Fruit fly (Drosophila melanogaster) whole organism, embryonic: ENCODE results near the gene Cralbp.

Experiments used
- ATbp ChIP-seq: fragments of 200-800 bp; sonication (Bioruptor generic); optimal IDR thresholded peaks from 2 replicates; lab custom pipeline; 2017; ENCODE audit warnings: missing biosample characterization, mild to moderate bottlenecking, missing genetic modification characterization, missing genetic modification reagents
- B-H1 ChIP-seq: fragments of 200-800 bp; sonication (Bioruptor generic); IDR thresholded peaks from 3 replicates; pipeline ENCODE4 v1.3.6; 2022; ENCODE audit warnings: missing biosample characterization, missing genetic modification characterization
- B-H2 ChIP-seq: fragments of 200-800 bp; sonication (Bioruptor generic); optimal IDR thresholded peaks from 2 replicates; lab custom pipeline; 2018; ENCODE audit warnings: missing biosample characterization, mild to moderate bottlenecking, missing genetic modification characterization
- Bdp1 ChIP-seq: fragments of 200-800 bp; sonication (Bioruptor generic); optimal IDR thresholded peaks from 3 replicates; lab custom pipeline; 2016; ENCODE audit warnings: missing biosample characterization, missing genetic modification characterization
- CG10147 ChIP-seq: fragments of 200-800 bp; sonication (Bioruptor generic); optimal IDR thresholded peaks from 2 replicates; lab custom pipeline; 2019; ENCODE audit warnings: missing biosample characterization, mild to moderate bottlenecking, missing genetic modification characterization, moderate library complexity
- CG11398 ChIP-seq: fragments of 200-800 bp; sonication (Bioruptor generic); optimal IDR thresholded peaks from 2 replicates; lab custom pipeline; 2016; ENCODE audit warnings: missing biosample characterization, missing genetic modification characterization
- CG11504 ChIP-seq: fragments of 200-800 bp; sonication (Bioruptor generic); optimal IDR thresholded peaks from 3 replicates; lab custom pipeline; 2019; ENCODE audit warnings: missing biosample characterization, mild to moderate bottlenecking, missing genetic modification characterization, moderate library complexity
- CG11723 ChIP-seq: fragments of 200-800 bp; sonication (Bioruptor generic); optimal IDR thresholded peaks from 2 replicates; lab custom pipeline; 2017; ENCODE audit warnings: missing biosample characterization, mild to moderate bottlenecking, missing genetic modification characterization
- CG12104 ChIP-seq: fragments of 200-800 bp; sonication (Bioruptor generic); optimal IDR thresholded peaks from 3 replicates; lab custom pipeline; 2016; ENCODE audit warnings: missing biosample characterization, missing genetic modification characterization
- CG12219 ChIP-seq: fragments of 200-800 bp; sonication (Bioruptor generic); optimal IDR thresholded peaks from 3 replicates; lab custom pipeline; 2018; ENCODE audit warnings: missing biosample characterization, mild to moderate bottlenecking, missing genetic modification characterization
- CG13287 ChIP-seq: fragments of 200-800 bp; sonication (Bioruptor generic); IDR thresholded peaks from 2 replicates; pipeline ENCODE4 v1.3.6; 2022; ENCODE audit warnings: missing biosample characterization, missing genetic modification characterization; ENCODE audit not compliant: partially characterized antibody
- CG14667 ChIP-seq: fragments of 200-800 bp; sonication (Bioruptor generic); IDR thresholded peaks from 2 replicates; pipeline ENCODE4 v1.3.6; 2022; ENCODE audit warnings: missing biosample characterization, missing genetic modification characterization
- CG15269 ChIP-seq: fragments of 200-800 bp; sonication (Bioruptor generic); optimal IDR thresholded peaks from 2 replicates; lab custom pipeline; 2018; ENCODE audit warnings: missing biosample characterization, mild to moderate bottlenecking, missing genetic modification characterization, moderate library complexity
- CG31441 ChIP-seq: fragments of 200-800 bp; sonication (Bioruptor generic); IDR thresholded peaks from 2 replicates; pipeline ENCODE4 v1.3.6; 2022; ENCODE audit warnings: missing biosample characterization, missing genetic modification characterization
- CG32772 ChIP-seq: fragments of 200-800 bp; sonication (Bioruptor generic); IDR thresholded peaks from 2 replicates; pipeline ENCODE4 v1.3.6; 2022; ENCODE audit warnings: missing biosample characterization, missing genetic modification characterization
- CG33213 ChIP-seq: fragments of 200-800 bp; sonication (Bioruptor generic); optimal IDR thresholded peaks from 3 replicates; lab custom pipeline; 2016; ENCODE audit warnings: missing biosample characterization, missing genetic modification characterization
- CG4282 ChIP-seq: fragments of 200-800 bp; sonication (Bioruptor generic); optimal IDR thresholded peaks from 2 replicates; lab custom pipeline; 2016; ENCODE audit warnings: missing biosample characterization, missing genetic modification characterization
- CG4820 ChIP-seq: fragments of 200-800 bp; sonication (Bioruptor generic); optimal IDR thresholded peaks from 3 replicates; lab custom pipeline; 2016; ENCODE audit warnings: missing biosample characterization, missing genetic modification characterization
- CG9437 ChIP-seq: fragments of 200-800 bp; sonication (Bioruptor generic); optimal IDR thresholded peaks from 2 replicates; lab custom pipeline; 2018; ENCODE audit warnings: missing biosample characterization, mild to moderate bottlenecking, missing genetic modification characterization
- E2f2 ChIP-seq: fragments of 200-800 bp; sonication (Bioruptor generic); IDR thresholded peaks from 2 replicates; pipeline ENCODE4 v1.3.6; 2022; ENCODE audit warnings: missing biosample characterization, missing genetic modification characterization
- Fer2 ChIP-seq: fragments of 200-800 bp; sonication (Bioruptor generic); optimal IDR thresholded peaks from 2 replicates; lab custom pipeline; 2018; ENCODE audit warnings: missing biosample characterization, mild to moderate bottlenecking, missing genetic modification characterization, moderate library complexity
- HLH54F ChIP-seq: fragments of 200-800 bp; sonication (Bioruptor generic); optimal IDR thresholded peaks from 3 replicates; lab custom pipeline; 2016; ENCODE audit warnings: missing biosample characterization, missing genetic modification characterization
- Hand ChIP-seq: fragments of 200-800 bp; sonication (Bioruptor generic); optimal IDR thresholded peaks from 2 replicates; lab custom pipeline; 2017; ENCODE audit warnings: mild to moderate bottlenecking, missing biosample characterization, missing genetic modification reagents, missing genetic modification characterization
- MESR4 ChIP-seq: fragments of 200-800 bp; sonication (Bioruptor generic); optimal IDR thresholded peaks from 2 replicates; lab custom pipeline; 2018; ENCODE audit warnings: missing biosample characterization, mild to moderate bottlenecking, missing genetic modification characterization, moderate library complexity
- NC2α ChIP-seq: fragments of 200-800 bp; sonication (Bioruptor generic); optimal IDR thresholded peaks from 2 replicates; lab custom pipeline; 2016; ENCODE audit warnings: missing biosample characterization, missing genetic modification characterization
- NC2β ChIP-seq: fragments of 200-800 bp; sonication (Bioruptor generic); optimal IDR thresholded peaks from 2 replicates; lab custom pipeline; 2016; ENCODE audit warnings: missing biosample characterization, missing genetic modification characterization
- Oaz ChIP-seq: fragments of 200-800 bp; sonication (Bioruptor generic); IDR thresholded peaks from 2 replicates; pipeline ENCODE4 v1.3.6; 2022; ENCODE audit warnings: missing biosample characterization, missing genetic modification characterization
- Oli ChIP-seq: fragments of 200-800 bp; sonication (Bioruptor generic); optimal IDR thresholded peaks from 2 replicates; lab custom pipeline; 2018; ENCODE audit warnings: missing biosample characterization, mild to moderate bottlenecking, missing genetic modification characterization, moderate library complexity
- PHDP ChIP-seq: fragments of 200-800 bp; sonication (Bioruptor generic); optimal IDR thresholded peaks from 3 replicates; lab custom pipeline; 2018; ENCODE audit warnings: missing biosample characterization, mild to moderate bottlenecking, missing genetic modification characterization, moderate library complexity
- Xbp1 ChIP-seq: fragments of 200-800 bp; sonication (Bioruptor generic); optimal IDR thresholded peaks from 3 replicates; lab custom pipeline; 2016; ENCODE audit warnings: missing biosample characterization, mild to moderate bottlenecking, missing genetic modification characterization
- YL-1 ChIP-seq: fragments of 200-800 bp; sonication (Bioruptor generic); optimal IDR thresholded peaks from 3 replicates; lab custom pipeline; 2017; ENCODE audit warnings: missing biosample characterization, mild to moderate bottlenecking, missing genetic modification characterization
- aop ChIP-seq: fragments of 200-800 bp; sonication (Bioruptor generic); IDR thresholded peaks from 2 replicates; pipeline ENCODE4 v1.3.6; 2022; ENCODE audit warnings: missing biosample characterization, missing genetic modification characterization
- bowl ChIP-seq: fragments of 200-800 bp; sonication (Bioruptor generic); IDR thresholded peaks from 2 replicates; pipeline ENCODE4 v1.3.6; 2022; ENCODE audit warnings: missing biosample characterization, missing genetic modification characterization
- bsh ChIP-seq, 2 experiments: fragments of 200-800 bp; sonication (Bioruptor generic); optimal IDR thresholded peaks; 2 replicates each; lab custom pipeline; 2017 to 2018; ENCODE audit warnings: mild to moderate bottlenecking in 2 of 2, missing biosample characterization in 2 of 2, missing genetic modification characterization in 2 of 2, moderate library complexity in 1 of 2
- cato ChIP-seq: fragments of 200-800 bp; sonication (Bioruptor generic); optimal IDR thresholded peaks from 2 replicates; lab custom pipeline; 2016; ENCODE audit warnings: missing biosample characterization, missing genetic modification characterization, borderline replicate concordance
- dm ChIP-seq: fragments of 200-800 bp; sonication (Bioruptor generic); optimal IDR thresholded peaks from 3 replicates; lab custom pipeline; 2016; ENCODE audit warnings: missing biosample characterization, missing genetic modification characterization
- dmrt11E ChIP-seq: fragments of 200-800 bp; sonication (Bioruptor generic); optimal IDR thresholded peaks from 3 replicates; lab custom pipeline; 2018; ENCODE audit warnings: missing biosample characterization, mild to moderate bottlenecking, missing genetic modification characterization, moderate library complexity
- dpn ChIP-seq, 2 experiments: fragments of 200-800 bp; sonication (Bioruptor generic); optimal IDR thresholded peaks; 3 replicates each; lab custom pipeline; 2016; ENCODE audit warnings: missing biosample characterization in 2 of 2, missing genetic modification characterization in 2 of 2
- emc ChIP-seq: fragments of 200-800 bp; sonication (Bioruptor generic); optimal IDR thresholded peaks from 2 replicates; lab custom pipeline; 2016; ENCODE audit warnings: missing biosample characterization, missing genetic modification characterization
- en ChIP-seq: fragments of 200-800 bp; sonication (Bioruptor generic); optimal IDR thresholded peaks from 2 replicates; lab custom pipeline; 2016; ENCODE audit warnings: missing biosample characterization, missing genetic modification characterization
- fd3F ChIP-seq: fragments of 200-800 bp; sonication (Bioruptor generic); optimal IDR thresholded peaks from 2 replicates; lab custom pipeline; 2018; ENCODE audit warnings: missing biosample characterization, mild to moderate bottlenecking, missing genetic modification characterization, moderate library complexity
- gce ChIP-seq: fragments of 200-800 bp; sonication (Bioruptor generic); IDR thresholded peaks from 3 replicates; pipeline ENCODE4 v1.3.6; 2022; ENCODE audit warnings: missing biosample characterization, missing genetic modification characterization
- gfzf ChIP-seq: fragments of 200-800 bp; sonication (Bioruptor generic); optimal IDR thresholded peaks from 2 replicates; lab custom pipeline; 2016; ENCODE audit warnings: missing biosample characterization, mild to moderate bottlenecking, missing genetic modification characterization, moderate library complexity
- grn ChIP-seq: fragments of 200-800 bp; sonication (Bioruptor generic); optimal IDR thresholded peaks from 3 replicates; lab custom pipeline; 2017; ENCODE audit warnings: missing biosample characterization, missing genetic modification characterization
- hkb ChIP-seq, 2 experiments: fragments of 200-800 bp in 1 of 2; fragments of >200 bp in 1 of 2; sonication (Bioruptor generic) in 1 of 2; IDR thresholded peaks in 1 of 2; optimal IDR thresholded peaks in 1 of 2; 2 replicates each; pipeline versions ENCODE4 v1.3.6 to Lab custom; 2017 to 2022; ENCODE audit warnings: missing biosample characterization in 1 of 2, missing genetic modification characterization in 1 of 2
- jigr1 ChIP-seq: fragments of 200-800 bp; sonication (Bioruptor generic); IDR thresholded peaks from 3 replicates; pipeline ENCODE4 v1.3.6; 2022; ENCODE audit warnings: missing biosample characterization, missing genetic modification characterization
- nau ChIP-seq: fragments of 200-800 bp; sonication (Bioruptor generic); optimal IDR thresholded peaks from 3 replicates; lab custom pipeline; 2017; ENCODE audit warnings: missing biosample characterization, mild to moderate bottlenecking, missing genetic modification characterization, missing genetic modification reagents
- prd ChIP-seq, 3 experiments: fragments of >200 bp in 2 of 3; fragments of 200-800 bp in 1 of 3; sonication (Bioruptor generic) in 1 of 3; optimal IDR thresholded peaks in 2 of 3; IDR thresholded peaks in 1 of 3; 2 replicates in 2 of 3; 3 replicates in 1 of 3; pipeline versions ENCODE4 v1.3.6 to Lab custom; 2017 to 2022; ENCODE audit warnings: missing biosample characterization in 1 of 3, missing genetic modification characterization in 1 of 3
- slbo ChIP-seq: fragments of 200-800 bp; sonication (Bioruptor generic); IDR thresholded peaks from 2 replicates; pipeline ENCODE4 v1.3.6; 2022; ENCODE audit warnings: missing biosample characterization, missing genetic modification characterization
- stwl ChIP-seq: fragments of 200-800 bp; sonication (Bioruptor generic); optimal IDR thresholded peaks from 3 replicates; lab custom pipeline; 2018; ENCODE audit warnings: missing biosample characterization, mild to moderate bottlenecking, missing genetic modification characterization, moderate library complexity
- tin ChIP-seq: fragments of 200-800 bp; sonication (Bioruptor generic); optimal IDR thresholded peaks from 3 replicates; lab custom pipeline; 2016; ENCODE audit warnings: missing biosample characterization, missing genetic modification characterization

Gene Cralbp

DNA sequence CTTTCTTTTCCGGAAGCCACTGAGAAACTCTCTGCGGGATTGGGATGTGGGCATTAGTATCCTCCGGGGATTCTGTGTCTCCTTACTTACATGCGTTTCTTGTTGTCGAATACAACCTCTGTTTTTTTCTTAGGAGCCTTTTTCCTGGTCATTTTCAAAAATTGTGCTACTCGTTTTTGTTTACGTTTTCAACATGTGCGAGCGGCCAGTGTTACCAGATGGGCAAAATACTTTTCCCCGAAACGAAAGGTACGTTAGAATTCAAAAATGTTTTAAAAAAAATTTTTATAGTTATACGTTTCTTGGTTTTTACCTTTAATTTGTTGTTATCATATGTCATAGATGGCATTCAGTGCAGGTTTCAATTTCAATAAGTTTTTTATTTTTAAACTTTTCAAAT is 9.4 kb downstream of the Cralbp start, which contains the start of gene vito:
Gene vito (minus strand): TSS at position 220 of the 400 bp plus-strand sequence.
- no peak for TF ChIP-seq HLH54F (GFP tag; lab: Kevin White, UChicago)
- TF ChIP-seq NC2β (GFP tag; lab: Kevin White, UChicago): no peak
- TF ChIP-seq grn: no peak
- no peak for TF ChIP-seq jigr1 (GFP tag; lab: Robert Waterston, UW)
- no peak for TF ChIP-seq Oaz (GFP tag; lab: Robert Waterston, UW)
- no peak for TF ChIP-seq dmrt11E (tag; lab: Kevin White, UChicago)
- peak; percentile 18 for TF ChIP-seq MESR4 (GFP tag; lab: Kevin White, UChicago)
- no peak for TF ChIP-seq Fer2 (tag; lab: Kevin White, UChicago)
- TF ChIP-seq B-H2 (GFP tag; lab: Kevin White, UChicago): no peak
- TF ChIP-seq ATbp (GFP tag; lab: Kevin White, UChicago): no peak
- no peak for TF ChIP-seq nau (GFP tag; lab: Kevin White, UChicago)
- TF ChIP-seq YL-1 (GFP tag; lab: Kevin White, UChicago): peak; percentile 28
- 0 out of 2 replicates have a peak, but pooled peaks have one; percentile 14 for TF ChIP-seq CG13287 (GFP tag; lab: Robert Waterston, UW)
- no peak for TF ChIP-seq CG12104 (GFP tag; lab: Kevin White, UChicago)
- no peak for TF ChIP-seq CG11398
- TF ChIP-seq gfzf (GFP tag; lab: Kevin White, UChicago): peak; percentile 60
- TF ChIP-seq CG4820 (GFP tag; lab: Kevin White, UChicago): no peak
- no peak for TF ChIP-seq gce (GFP tag; lab: Robert Waterston, UW)
- TF ChIP-seq hkb (optimal IDR thresholded peaks at IDR 0.05; lab: Kevin White, UChicago): no peak
- no peak for TF ChIP-seq hkb (GFP tag; IDR thresholded peaks at IDR 0.05; lab: Robert Waterston, UW)
- no peak for TF ChIP-seq CG10147
- TF ChIP-seq tin (GFP tag; lab: Kevin White, UChicago): no peak
- TF ChIP-seq bsh (GFP tag; optimal IDR thresholded peaks at IDR 0.05; lab: Kevin White, UChicago): no peak
- no peak for TF ChIP-seq CG11723 (GFP tag; lab: Kevin White, UChicago)
- no peak for TF ChIP-seq cato (GFP tag; lab: Kevin White, UChicago)
- TF ChIP-seq CG4282 (GFP tag; lab: Kevin White, UChicago): no peak
- TF ChIP-seq CG31441 (GFP tag; lab: Robert Waterston, UW): no peak
- no peak for TF ChIP-seq B-H1 (GFP tag; lab: Robert Waterston, UW)
- TF ChIP-seq PHDP: no peak
- no peak for TF ChIP-seq dpn (GFP tag; optimal IDR thresholded peaks at IDR 0.05; lab: Kevin White, UChicago)
- no peak for TF ChIP-seq CG12219
- TF ChIP-seq CG32772 (GFP tag; lab: Robert Waterston, UW): no peak
- TF ChIP-seq NC2α (GFP tag; lab: Kevin White, UChicago): no peak
- no peak for TF ChIP-seq emc (GFP tag; lab: Kevin White, UChicago)
- TF ChIP-seq CG11504 (tag; lab: Kevin White, UChicago): no peak
- no peak for TF ChIP-seq Oli (tag; lab: Kevin White, UChicago)
- TF ChIP-seq en: no peak
- TF ChIP-seq E2f2: peak; percentile 51
- no peak for TF ChIP-seq Xbp1
- TF ChIP-seq Bdp1: no peak
- TF ChIP-seq CG33213 (GFP tag; lab: Kevin White, UChicago): no peak
- peak; percentile 70 for TF ChIP-seq dm (GFP tag; lab: Kevin White, UChicago)
- peak; percentile 10 for TF ChIP-seq stwl
- TF ChIP-seq Hand (GFP tag; lab: Kevin White, UChicago): no peak
- TF ChIP-seq fd3F (GFP tag; lab: Kevin White, UChicago): no peak
- TF ChIP-seq prd (optimal IDR thresholded peaks at IDR 0.05; lab: Kevin White, UChicago): no peak
- no peak for TF ChIP-seq prd (GFP tag; IDR thresholded peaks at IDR 0.05; lab: Robert Waterston, UW)
- TF ChIP-seq CG14667 (GFP tag; lab: Robert Waterston, UW): no peak
- peak; percentile 26 for TF ChIP-seq CG9437 (GFP tag; lab: Kevin White, UChicago)
- no peak for TF ChIP-seq slbo (GFP tag; lab: Robert Waterston, UW)
- TF ChIP-seq aop (GFP tag; lab: Robert Waterston, UW): no peak
- no peak for TF ChIP-seq CG15269 (tag; lab: Kevin White, UChicago)
- TF ChIP-seq bowl (GFP tag; lab: Robert Waterston, UW): no peak
